Fruit fly (Drosophila melanogaster): ENCODE results near the gene Men.
A peak's percentile ranks its signal among the peaks of the same experiment; 100 is the strongest.

Gene Men

dm6 chr3R:12715253-12715652 is 7.0 kb downstream of the Men start:
- TF ChIP-seq CG33017 (tag; optimal IDR thresholded peaks at IDR 0.05) = peak; percentile 38
- TF ChIP-seq Hr96 (GFP tag; optimal IDR thresholded peaks at IDR 0.05) = no peak
- peak; percentile 19 for TF ChIP-seq CG12768 (GFP tag; optimal IDR thresholded peaks at IDR 0.05)
- TF ChIP-seq cic (GFP tag; optimal IDR thresholded peaks at IDR 0.05) = peak; percentile 30

- peak; percentile 24 for TF ChIP-seq bab1 (GFP tag; optimal IDR thresholded peaks at IDR 0.05)
Observed at dm6 chr3R:12712178-12713172, 9.8 kb downstream of the Men start, which contains the start of gene PolQ. TSS of gene PolQ (minus strand) at chr3R:12712299.

dm6 chr3R:12704861-12705260 is 17.4 kb downstream of the Men start, which contains the start of gene CG12279:
TSS of gene CG12279 (plus strand) at chr3R:12705094.
- TF ChIP-seq tj (GFP tag; optimal IDR thresholded peaks at IDR 0.05) = no peak

- TF ChIP-seq CG14711 (tag; optimal IDR thresholded peaks at IDR 0.05) (no peak), ovo (GFP tag; optimal IDR thresholded peaks at IDR 0.05) (no peak), cnc (optimal IDR thresholded peaks at IDR 0.05) (no peak), tj (GFP tag; optimal IDR thresholded peaks at IDR 0.05) (no peak), kay (GFP tag; ENCODE audit: borderline replicate concordance) (no peak), Crg-1 (GFP tag; optimal IDR thresholded peaks at IDR 0.05) (no peak), CG33017 (tag; optimal IDR thresholded peaks at IDR 0.05) (no peak), CG5204 (GFP tag; optimal IDR thresholded peaks at IDR 0.05) (no peak), cic (GFP tag; optimal IDR thresholded peaks at IDR 0.05) (no peak)
Observed at dm6 chr3R:12701994-12702494, 20.2 kb downstream of the Men start.

dm6 chr3R:12701257-12701656 is 21.0 kb downstream of the Men start:
- no peak for TF ChIP-seq Hr96 (GFP tag; optimal IDR thresholded peaks at IDR 0.05)
- no peak for TF ChIP-seq toe (GFP tag; optimal IDR thresholded peaks at IDR 0.05)
- no peak for TF ChIP-seq cic (GFP tag; optimal IDR thresholded peaks at IDR 0.05)
- no peak for TF ChIP-seq Clk (GFP tag; optimal IDR thresholded peaks at IDR 0.05)

dm6 chr3R:12700454-12700853 is 21.8 kb downstream of the Men start:
- no peak for TF ChIP-seq CG7101 (tag; optimal IDR thresholded peaks at IDR 0.05)
- no peak for TF ChIP-seq cic (GFP tag; optimal IDR thresholded peaks at IDR 0.05)
- no peak for TF ChIP-seq Crg-1 (GFP tag; optimal IDR thresholded peaks at IDR 0.05)
- TF ChIP-seq pad (GFP tag; optimal IDR thresholded peaks at IDR 0.05) = no peak
- TF ChIP-seq CG5204 (GFP tag; optimal IDR thresholded peaks at IDR 0.05) = no peak

- TF ChIP-seq tj (GFP tag; optimal IDR thresholded peaks at IDR 0.05) = peak; percentile 39
- no peak for TF ChIP-seq CG1620 (GFP tag; optimal IDR thresholded peaks at IDR 0.05)
Observed at dm6 chr3R:12699620-12700378, 22.4 kb downstream of the Men start.

- TF ChIP-seq Clk (GFP tag; optimal IDR thresholded peaks at IDR 0.05) = no peak
- no peak for TF ChIP-seq kay (GFP tag; ENCODE audit: borderline replicate concordance)
- no peak for TF ChIP-seq Mnt (GFP tag; optimal IDR thresholded peaks at IDR 0.05)
- TF ChIP-seq CG12768 (GFP tag; optimal IDR thresholded peaks at IDR 0.05) = no peak
- no peak for TF ChIP-seq CG33017 (tag; optimal IDR thresholded peaks at IDR 0.05)
- TF ChIP-seq CG11617 (GFP tag; optimal IDR thresholded peaks at IDR 0.05) = no peak
Observed at dm6 chr3R:12698363-12698762, 23.9 kb downstream of the Men start.
